Fruit fly (Drosophila melanogaster): ENCODE measurements around the gene CG46025.

CG46025 gene

DNA sequence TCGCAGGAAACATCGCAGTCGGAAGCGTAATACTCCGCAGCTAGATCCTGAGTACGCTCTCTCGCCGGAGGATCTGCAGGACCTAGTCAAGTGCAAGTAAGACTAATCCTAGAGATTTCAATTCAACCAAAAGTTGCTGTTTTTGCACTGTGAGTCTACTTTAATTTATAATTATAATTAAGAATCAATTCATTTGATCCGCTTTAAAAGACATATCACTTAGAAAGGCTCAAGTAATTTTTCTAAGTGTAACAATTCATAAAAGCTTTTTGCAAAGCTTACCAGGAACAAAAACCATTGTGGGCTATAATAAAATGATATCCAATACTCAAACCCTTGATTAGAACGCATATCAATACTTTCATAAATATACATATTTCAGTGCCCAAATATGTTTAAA lies 2.9 kb downstream of the CG46025 start (continued):
- no peak for TF ChIP-seq vfl (GFP tag; optimal IDR thresholded peaks at IDR 0.05)
- peak; percentile 20 for TF ChIP-seq CG2120 (GFP tag; optimal IDR thresholded peaks at IDR 0.05)
- no peak for TF ChIP-seq scrt (GFP tag; optimal IDR thresholded peaks at IDR 0.05)
- TF ChIP-seq dati (GFP tag; IDR thresholded peaks at IDR 0.05) = no peak
- no peak for TF ChIP-seq CG33557 (GFP tag; optimal IDR thresholded peaks at IDR 0.05)
- no peak for TF ChIP-seq nom (GFP tag; optimal IDR thresholded peaks at IDR 0.05)
- no peak for TF ChIP-seq CG6689 (GFP tag; IDR thresholded peaks at IDR 0.05)
- TF ChIP-seq mam (GFP tag; optimal IDR thresholded peaks at IDR 0.05) = no peak
- no peak for TF ChIP-seq CG2712 (tag; optimal IDR thresholded peaks at IDR 0.05)
- no peak for TF ChIP-seq CG30403 (GFP tag; optimal IDR thresholded peaks at IDR 0.05)
- no peak for TF ChIP-seq tna (GFP tag; IDR thresholded peaks at IDR 0.05; ENCODE audit: partially characterized antibody)
- TF ChIP-seq slbo (GFP tag; IDR thresholded peaks at IDR 0.05) = peak; percentile 56; the same call in 1 of the 2 replicates
- TF ChIP-seq CG10274 (GFP tag; optimal IDR thresholded peaks at IDR 0.05) = no peak
- TF ChIP-seq ase (GFP tag; IDR thresholded peaks at IDR 0.05) = 0 out of 3 replicates have a peak, but pooled peaks have one; percentile 28
- no peak for TF ChIP-seq CG16813 (GFP tag; IDR thresholded peaks at IDR 0.05; ENCODE audit: partially characterized antibody)
- TF ChIP-seq abd-A (tag; optimal IDR thresholded peaks at IDR 0.05) = no peak
- no peak for TF ChIP-seq CG13775 (GFP tag; optimal IDR thresholded peaks at IDR 0.05)
- no peak for TF ChIP-seq sug (tag; optimal IDR thresholded peaks at IDR 0.05)
- no peak for TF ChIP-seq cad (GFP tag; optimal IDR thresholded peaks at IDR 0.05)
- no peak for TF ChIP-seq CG4328 (GFP tag; optimal IDR thresholded peaks at IDR 0.05)
- no peak for TF ChIP-seq Ets97D (GFP tag; optimal IDR thresholded peaks at IDR 0.05)
- peak; percentile 34 for TF ChIP-seq CG11504 (tag; optimal IDR thresholded peaks at IDR 0.05)
- no peak for TF ChIP-seq sima (GFP tag; optimal IDR thresholded peaks at IDR 0.05)
- no peak for TF ChIP-seq CG10979 (tag; optimal IDR thresholded peaks at IDR 0.05)
- TF ChIP-seq Antp (GFP tag; optimal IDR thresholded peaks at IDR 0.05) = no peak
- no peak for TF ChIP-seq sisA (GFP tag; IDR thresholded peaks at IDR 0.05)
- TF ChIP-seq zen (tag; optimal IDR thresholded peaks at IDR 0.05) = no peak
- TF ChIP-seq Gsc (GFP tag; IDR thresholded peaks at IDR 0.05) = no peak
- TF ChIP-seq CG11696 (GFP tag; IDR thresholded peaks at IDR 0.05) = 0 out of 2 replicates have a peak, but pooled peaks have one; percentile 18
- no peak for TF ChIP-seq CG17186 (GFP tag; optimal IDR thresholded peaks at IDR 0.05)
- no peak for TF ChIP-seq CG11456 (GFP tag; IDR thresholded peaks at IDR 0.05)
- no peak for TF ChIP-seq CG7271 (tag; optimal IDR thresholded peaks at IDR 0.05)
- no peak for TF ChIP-seq Neu2 (GFP tag; optimal IDR thresholded peaks at IDR 0.05; ENCODE audit: borderline replicate concordance)
- TF ChIP-seq danr (GFP tag; IDR thresholded peaks at IDR 0.05) = no peak
- TF ChIP-seq chn (GFP tag; optimal IDR thresholded peaks at IDR 0.05) = no peak
- no peak for TF ChIP-seq cwo (GFP tag; optimal IDR thresholded peaks at IDR 0.05)
- TF ChIP-seq repo (GFP tag; optimal IDR thresholded peaks at IDR 0.05) = no peak
- TF ChIP-seq crc (GFP tag; optimal IDR thresholded peaks at IDR 0.05) = no peak
- peak; percentile 40; the same call in 1 of the 2 replicates for TF ChIP-seq Ada2b (GFP tag; IDR thresholded peaks at IDR 0.05)
- TF ChIP-seq CG2889 (GFP tag; IDR thresholded peaks at IDR 0.05) = no peak
- TF ChIP-seq CG12391 (tag; optimal IDR thresholded peaks at IDR 0.05) = no peak
- TF ChIP-seq CG5180 (GFP tag; optimal IDR thresholded peaks at IDR 0.05) = no peak
- 0 out of 2 replicates have a peak, but pooled peaks have one; percentile 10 for TF ChIP-seq Awh (GFP tag; IDR thresholded peaks at IDR 0.05)
- TF ChIP-seq da (GFP tag; optimal IDR thresholded peaks at IDR 0.05) = no peak
- TF ChIP-seq Ets65A (GFP tag) = no peak
- no peak for TF ChIP-seq CG12299 (tag; optimal IDR thresholded peaks at IDR 0.05)
- no peak for TF ChIP-seq Ravus (GFP tag; IDR thresholded peaks at IDR 0.05)
- no peak for TF ChIP-seq Hand (GFP tag; optimal IDR thresholded peaks at IDR 0.05)
- no peak for TF ChIP-seq CG15479 (GFP tag; optimal IDR thresholded peaks at IDR 0.05)
- TF ChIP-seq Usf (GFP tag; optimal IDR thresholded peaks at IDR 0.05) = no peak
- no peak for TF ChIP-seq dmrt99B (tag; optimal IDR thresholded peaks at IDR 0.05)
- no peak for TF ChIP-seq dmrt11E (tag; optimal IDR thresholded peaks at IDR 0.05)

Measured in whole organism, embryonic.